Fruit fly (Drosophila melanogaster): Measurements from ENCODE around the gene CG7430.

Gene CG7430

dm6 chr3L:17887393-17887792, 40.7 kb downstream of the CG7430 start, which contains the start of gene CG7402:
CG7402 (plus strand) TSS chr3L:17887705.
- TF ChIP-seq CG4496 (GFP tag; IDR thresholded peaks at IDR 0.05), result peak; percentile 53; the same call in 1 of the 3 replicates
- TF ChIP-seq CG15710 (tag; optimal IDR thresholded peaks at IDR 0.05), result no peak
- peak; percentile 62 for TF ChIP-seq EcR (GFP tag; optimal IDR thresholded peaks at IDR 0.05)
- no peak for TF ChIP-seq CG10348 (GFP tag; IDR thresholded peaks at IDR 0.05)
- no peak for TF ChIP-seq Pif1A (GFP tag; optimal IDR thresholded peaks at IDR 0.05)
- TF ChIP-seq Ets98B (GFP tag; IDR thresholded peaks at IDR 0.05), result no peak
- no peak for TF ChIP-seq rn (GFP tag; IDR thresholded peaks at IDR 0.05)
- TF ChIP-seq CG9948 (tag; optimal IDR thresholded peaks at IDR 0.05), result no peak
- TF ChIP-seq CG8159 (tag; optimal IDR thresholded peaks at IDR 0.05), result no peak
- TF ChIP-seq Snoo (tag; optimal IDR thresholded peaks at IDR 0.05), result no peak
- no peak for TF ChIP-seq gl (tag; optimal IDR thresholded peaks at IDR 0.05)
- no peak for TF ChIP-seq CG14655 (GFP tag; optimal IDR thresholded peaks at IDR 0.05)
- no peak for TF ChIP-seq CG12605 (GFP tag; IDR thresholded peaks at IDR 0.05)
- TF ChIP-seq CG17806 (tag; optimal IDR thresholded peaks at IDR 0.05), result no peak
- TF ChIP-seq CG13204 (GFP tag; optimal IDR thresholded peaks at IDR 0.05), result no peak
- TF ChIP-seq CG8301 (tag; optimal IDR thresholded peaks at IDR 0.05), result no peak

- TF ChIP-seq gl (tag; optimal IDR thresholded peaks at IDR 0.05) (no peak), CG32121 (GFP tag; IDR thresholded peaks at IDR 0.05) (no peak), Ets98B (GFP tag; IDR thresholded peaks at IDR 0.05) (no peak), CG15710 (tag; optimal IDR thresholded peaks at IDR 0.05) (no peak), EcR (GFP tag; optimal IDR thresholded peaks at IDR 0.05) (no peak)
Measured at dm6 chr3L:17893660-17894059, 46.9 kb downstream of the CG7430 start.

dm6 chr3L:17895815-17896275, 49.1 kb downstream of the CG7430 start, which contains the start of gene Tsp74F:
Tsp74F (minus strand) TSS chr3L:17895862.
- TF ChIP-seq CG4496 (GFP tag; IDR thresholded peaks at IDR 0.05) (0 out of 3 replicates have a peak, but pooled peaks have one; percentile 35), Snoo (tag; optimal IDR thresholded peaks at IDR 0.05) (no peak), EcR (GFP tag; optimal IDR thresholded peaks at IDR 0.05) (peak; percentile 15)

- TF ChIP-seq CG14655 (GFP tag; optimal IDR thresholded peaks at IDR 0.05) (no peak), D1 (tag; optimal IDR thresholded peaks at IDR 0.05) (peak; percentile 4), CG4496 (GFP tag; IDR thresholded peaks at IDR 0.05) (0 out of 3 replicates have a peak, but pooled peaks have one; percentile 30), CG8159 (tag; optimal IDR thresholded peaks at IDR 0.05) (no peak), Pif1B (GFP tag; optimal IDR thresholded peaks at IDR 0.05) (no peak)
Measured at dm6 chr3L:17898606-17899005, 51.9 kb downstream of the CG7430 start.

All from whole organism, pupa.